Fruit fly (Drosophila melanogaster) whole organism, larva: ENCODE data around the gene CG14837.

ENCODE experiments used
- noc ChIP-seq: fragments of 200-800 bp; sonication (Bioruptor generic); optimal IDR thresholded peaks from 3 replicates; lab custom pipeline; 2019; ENCODE audit warnings: missing biosample characterization, mild to moderate bottlenecking, missing genetic modification characterization, moderate library complexity

Gene CG14837

DNA sequence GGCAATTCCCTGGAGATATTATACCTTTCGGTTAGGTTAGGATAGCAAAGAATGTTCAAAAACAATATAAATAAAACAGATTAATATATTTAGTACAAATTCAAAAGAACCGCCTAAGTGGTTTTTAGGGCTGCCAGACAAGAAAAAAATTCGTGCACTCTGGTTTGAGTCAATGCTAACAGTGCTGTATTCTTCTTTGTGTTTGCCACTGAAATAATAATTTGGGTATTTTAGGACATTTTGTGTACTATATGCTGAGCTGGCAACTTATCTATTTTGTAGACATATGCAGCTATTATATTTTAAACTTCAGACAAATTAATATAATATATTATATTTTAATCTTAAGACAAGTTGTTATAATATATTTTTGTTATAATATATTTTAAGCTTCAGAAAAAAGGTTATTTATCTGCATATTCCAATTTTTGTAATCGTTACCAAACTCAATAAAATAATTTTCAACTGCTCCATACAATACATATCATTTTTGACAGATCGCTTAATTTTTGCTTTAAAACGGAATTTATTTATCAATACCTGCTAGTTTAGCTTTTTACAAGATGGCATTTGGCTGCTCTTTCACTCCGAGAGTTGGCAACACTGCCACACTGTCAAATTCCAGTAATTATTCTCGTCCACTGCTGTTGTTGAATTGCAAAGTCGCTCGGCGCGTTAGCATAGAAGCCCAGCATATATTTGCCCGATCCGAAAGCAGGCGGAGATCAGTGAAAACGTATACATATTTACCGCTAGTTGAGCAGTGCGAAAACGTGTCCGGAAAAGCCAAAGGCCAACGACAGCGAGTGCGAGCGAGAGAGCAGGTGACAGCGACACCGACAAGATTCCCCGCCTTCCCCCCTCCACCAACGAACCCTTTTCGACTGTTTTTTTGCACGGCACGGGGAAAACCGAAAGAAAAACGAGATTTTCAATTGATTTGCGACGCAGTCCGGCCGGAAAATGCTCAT, 49.1 kb downstream of the CG14837 start, which contains the start of gene CG7546:
Gene CG7546, plus strand, starts transcription at position 573 of the 971 bp plus-strand sequence.
- TF ChIP-seq noc (tag; lab: Kevin White, UChicago), result peak; percentile 4

dm6 chr3L:7506117-7506516, 53.7 kb downstream of the CG14837 start, which contains the start of gene CG7548:
Gene CG7548 (minus strand): TSS chr3L:7506217.
- no peak for TF ChIP-seq noc (tag; lab: Kevin White, UChicago)
